Fruit fly (Drosophila melanogaster) whole organism, pupa: Measurements from ENCODE around the gene CG5883.

ENCODE experiments used
- CG10348 ChIP-seq: fragments of 200-800 bp; sonication (Bioruptor generic); IDR thresholded peaks from 2 replicates; pipeline ENCODE4 v1.3.6; 2022; ENCODE audit warnings: missing biosample characterization, missing genetic modification characterization
- CG12605 ChIP-seq: fragments of 200-800 bp; sonication (Bioruptor generic); IDR thresholded peaks from 2 replicates; pipeline ENCODE4 v1.3.6; 2022; ENCODE audit warnings: missing biosample characterization, missing genetic modification characterization
- CG13204 ChIP-seq: fragments of 200-800 bp; sonication (Bioruptor generic); optimal IDR thresholded peaks from 2 replicates; lab custom pipeline; 2018; ENCODE audit warnings: missing biosample characterization, mild to moderate bottlenecking, missing genetic modification characterization, moderate library complexity
- CG14655 ChIP-seq: fragments of 200-800 bp; sonication (Bioruptor generic); optimal IDR thresholded peaks from 3 replicates; lab custom pipeline; 2017; ENCODE audit warnings: mild to moderate bottlenecking, missing biosample characterization, missing genetic modification reagents, missing genetic modification characterization
- CG15710 ChIP-seq: fragments of 200-800 bp; sonication (Bioruptor generic); optimal IDR thresholded peaks from 2 replicates; lab custom pipeline; 2018; ENCODE audit warnings: missing biosample characterization, mild to moderate bottlenecking, missing genetic modification characterization, moderate library complexity
- CG17806 ChIP-seq: fragments of 200-800 bp; sonication (Bioruptor generic); optimal IDR thresholded peaks from 2 replicates; lab custom pipeline; 2018; ENCODE audit warnings: missing biosample characterization, mild to moderate bottlenecking, missing genetic modification characterization, moderate library complexity
- CG32121 ChIP-seq: fragments of 200-800 bp; sonication (Bioruptor generic); IDR thresholded peaks from 2 replicates; pipeline ENCODE4 v1.3.6; 2022; ENCODE audit warnings: missing biosample characterization, missing genetic modification characterization
- CG34367 ChIP-seq: fragments of 200-800 bp; sonication (Bioruptor generic); optimal IDR thresholded peaks from 2 replicates; lab custom pipeline; 2018; ENCODE audit warnings: missing biosample characterization, mild to moderate bottlenecking, missing genetic modification characterization
- CG4496 ChIP-seq: fragments of 200-800 bp; sonication (Bioruptor generic); IDR thresholded peaks from 3 replicates; pipeline ENCODE4 v1.3.6; 2022; ENCODE audit warnings: missing biosample characterization, missing genetic modification characterization
- CG8159 ChIP-seq: fragments of 200-800 bp; sonication (Bioruptor generic); optimal IDR thresholded peaks from 3 replicates; lab custom pipeline; 2018; ENCODE audit warnings: missing biosample characterization, mild to moderate bottlenecking, missing genetic modification characterization, moderate library complexity
- CG8301 ChIP-seq: fragments of 200-800 bp; sonication (Bioruptor generic); optimal IDR thresholded peaks from 2 replicates; lab custom pipeline; 2018; ENCODE audit warnings: missing biosample characterization, mild to moderate bottlenecking, missing genetic modification characterization
- CG9948 ChIP-seq: fragments of 200-800 bp; sonication (Bioruptor generic); optimal IDR thresholded peaks from 2 replicates; lab custom pipeline; 2018; ENCODE audit warnings: missing biosample characterization, mild to moderate bottlenecking, missing genetic modification characterization, moderate library complexity
- D1 ChIP-seq: fragments of 200-800 bp; sonication (Bioruptor generic); optimal IDR thresholded peaks from 2 replicates; lab custom pipeline; 2018; ENCODE audit warnings: missing biosample characterization, mild to moderate bottlenecking, missing genetic modification characterization, moderate library complexity
- EcR ChIP-seq: fragments of 200-800 bp; sonication (Bioruptor generic); optimal IDR thresholded peaks from 3 replicates; lab custom pipeline; 2019; ENCODE audit warnings: missing biosample characterization, missing genetic modification characterization, mild to moderate bottlenecking, moderate library complexity, missing genetic modification reagents
- Ets98B ChIP-seq: fragments of 200-800 bp; sonication (Bioruptor generic); IDR thresholded peaks from 2 replicates; pipeline ENCODE4 v1.3.6; 2022; ENCODE audit warnings: missing biosample characterization, missing genetic modification characterization
- Pif1A ChIP-seq: fragments of 200-800 bp; sonication (Bioruptor generic); optimal IDR thresholded peaks from 3 replicates; lab custom pipeline; 2016; ENCODE audit warnings: missing biosample characterization, missing genetic modification characterization
- Pif1B ChIP-seq: fragments of 200-800 bp; sonication (Bioruptor generic); optimal IDR thresholded peaks from 3 replicates; lab custom pipeline; 2016; ENCODE audit warnings: missing biosample characterization, missing genetic modification characterization
- Snoo ChIP-seq: fragments of 200-800 bp; sonication (Bioruptor generic); optimal IDR thresholded peaks from 3 replicates; lab custom pipeline; 2017; ENCODE audit warnings: missing biosample characterization, mild to moderate bottlenecking, missing genetic modification characterization, inconsistent platforms
- fd96Ca ChIP-seq: fragments of 200-800 bp; sonication (Bioruptor generic); IDR thresholded peaks from 3 replicates; pipeline ENCODE4 v1.3.6; 2022; ENCODE audit warnings: missing biosample characterization, missing genetic modification characterization
- gl ChIP-seq: fragments of 200-800 bp; sonication (Bioruptor generic); optimal IDR thresholded peaks from 2 replicates; lab custom pipeline; 2018; ENCODE audit warnings: missing biosample characterization, mild to moderate bottlenecking, missing genetic modification characterization
- rn ChIP-seq: fragments of 200-800 bp; sonication (Bioruptor generic); IDR thresholded peaks from 2 replicates; pipeline ENCODE4 v1.3.6; 2022; ENCODE audit warnings: missing biosample characterization, missing genetic modification characterization

The CG5883 gene

dm6 chr3L:11944752-11945151, at the start of gene CG5883:
Gene CG5883, minus strand, starts transcription at chr3L:11944852.
- TF ChIP-seq rn, result no peak
- no peak for TF ChIP-seq CG14655
- no peak for TF ChIP-seq Ets98B
- no peak for TF ChIP-seq CG4496 (GFP tag; lab: Robert Waterston, UW)
- TF ChIP-seq CG9948 (tag; lab: Kevin White, UChicago), result no peak
- TF ChIP-seq CG32121 (GFP tag; lab: Robert Waterston, UW), result no peak
- no peak for TF ChIP-seq CG34367 (tag; lab: Kevin White, UChicago)
- TF ChIP-seq CG13204, result no peak
- no peak for TF ChIP-seq CG15710
- TF ChIP-seq, all 21 proteins: peak for 0

dm6 chr3L:11992960-11993359, 48.3 kb upstream of the CG5883 start, which contains the start of gene viaf:
Gene viaf, minus strand, starts transcription at chr3L:11993179.
- no peak for TF ChIP-seq fd96Ca
- no peak for TF ChIP-seq CG8159
- peak; percentile 45 for TF ChIP-seq Ets98B
- TF ChIP-seq EcR (GFP tag; lab: Kevin White, UChicago), result no peak

dm6 chr3L:11990436-11990835, 45.8 kb upstream of the CG5883 start, which contains the start of gene CG6931:
Gene CG6931, plus strand, starts transcription at chr3L:11990736.
- TF ChIP-seq Pif1A, result no peak
- TF ChIP-seq CG14655, result no peak
- TF ChIP-seq CG13204, result no peak
- no peak for TF ChIP-seq Snoo (tag; lab: Kevin White, UChicago)
- TF ChIP-seq CG15710, result no peak

- TF ChIP-seq fd96Ca (no peak), Snoo (tag; lab: Kevin White, UChicago) (no peak), CG13204 (no peak), CG32121 (GFP tag; lab: Robert Waterston, UW) (no peak), CG8301 (tag; lab: Kevin White, UChicago) (no peak), CG9948 (tag; lab: Kevin White, UChicago) (no peak), D1 (tag; lab: Kevin White, UChicago) (no peak)
These were observed 40.0 kb upstream of the CG5883 start, which contains the start of gene CG6938 for dm6 chr3L:11984606-11985005. Gene CG6938, plus strand, starts transcription at chr3L:11984906.

dm6 chr3L:11975811-11976210, 31.2 kb upstream of the CG5883 start, which contains the start of gene CG43896:
Gene CG43896, plus strand, starts transcription at chr3L:11976111.
- no peak for TF ChIP-seq D1 (tag; lab: Kevin White, UChicago)
- no peak for TF ChIP-seq CG9948 (tag; lab: Kevin White, UChicago)
- TF ChIP-seq CG34367 (tag; lab: Kevin White, UChicago), result no peak
- TF ChIP-seq CG8159, result no peak
- no peak for TF ChIP-seq rn
- no peak for TF ChIP-seq CG17806
- no peak for TF ChIP-seq fd96Ca
- no peak for TF ChIP-seq CG12605
- TF ChIP-seq Pif1A, result no peak
- no peak for TF ChIP-seq CG14655
- TF ChIP-seq CG10348 (GFP tag; lab: Robert Waterston, UW), result no peak
- no peak for TF ChIP-seq CG13204
- TF ChIP-seq Snoo (tag; lab: Kevin White, UChicago), result no peak
- TF ChIP-seq CG32121 (GFP tag; lab: Robert Waterston, UW), result no peak
- TF ChIP-seq CG8301 (tag; lab: Kevin White, UChicago), result no peak
- TF ChIP-seq Pif1B, result no peak
- TF ChIP-seq EcR (GFP tag; lab: Kevin White, UChicago), result no peak
- no peak for TF ChIP-seq Ets98B

dm6 chr3L:11974605-11975004, 30.0 kb upstream of the CG5883 start, which contains the start of gene CG14125:
Gene CG14125, plus strand, starts transcription at chr3L:11974905.
- TF ChIP-seq CG10348 (GFP tag; lab: Robert Waterston, UW) (no peak), CG9948 (tag; lab: Kevin White, UChicago) (no peak), fd96Ca (no peak), CG4496 (GFP tag; lab: Robert Waterston, UW) (no peak), CG12605 (no peak), CG15710 (no peak), CG17806 (no peak), EcR (GFP tag; lab: Kevin White, UChicago) (no peak), gl (tag; lab: Kevin White, UChicago) (no peak), CG14655 (no peak), rn (no peak)

- TF ChIP-seq Pif1A (no peak), Snoo (tag; lab: Kevin White, UChicago) (no peak), CG4496 (GFP tag; lab: Robert Waterston, UW) (no peak), CG32121 (GFP tag; lab: Robert Waterston, UW) (no peak), CG13204 (no peak), Ets98B (no peak), CG12605 (no peak), gl (tag; lab: Kevin White, UChicago) (no peak), Pif1B (no peak), CG17806 (no peak), D1 (tag; lab: Kevin White, UChicago) (no peak)
- TF ChIP-seq, all 21 proteins: peak for 0
These were observed 29.0 kb upstream of the CG5883 start, which contains the start of gene CG42397 for dm6 chr3L:11973690-11974089. Gene CG42397, minus strand, starts transcription at chr3L:11973790.

- TF ChIP-seq D1 (tag; lab: Kevin White, UChicago), result no peak
- no peak for TF ChIP-seq gl (tag; lab: Kevin White, UChicago)
- TF ChIP-seq EcR (GFP tag; lab: Kevin White, UChicago), result no peak
- no peak for TF ChIP-seq CG4496 (GFP tag; lab: Robert Waterston, UW)
- no peak for TF ChIP-seq CG12605
- no peak for TF ChIP-seq CG13204
- TF ChIP-seq Ets98B, result no peak
- no peak for TF ChIP-seq CG8159
These were observed 28.2 kb upstream of the CG5883 start, which contains the start of gene Muc68E for dm6 chr3L:11972879-11973278. Gene Muc68E, minus strand, starts transcription at chr3L:11972979.
